Worm (Caenorhabditis elegans) whole organism, early embryonic: ENCODE data around the gene sri-60.

Experiments
- B0310.2 ChIP-seq: sonication (generic microtip); optimal IDR thresholded peaks from 2 replicates; lab custom pipeline; 2016; ENCODE audit warnings: mild to moderate bottlenecking, missing genetic modification characterization, missing compliant biosample characterization
- F13C5.2 ChIP-seq: sonication (generic microtip); optimal IDR thresholded peaks from 2 replicates; lab custom pipeline; 2017; ENCODE audit warnings: mild to moderate bottlenecking, missing genetic modification characterization, inconsistent platforms, missing compliant biosample characterization
- aly-1 ChIP-seq: sonication (generic microtip); optimal IDR thresholded peaks from 2 replicates; lab custom pipeline; 2016; ENCODE audit warnings: missing genetic modification characterization, missing compliant biosample characterization
- ama-1 ChIP-seq: fragments of 150-350 bp; optimal IDR thresholded peaks from 2 replicates; lab custom pipeline; 2014
- ceh-13 ChIP-seq: fragments of 200-800 bp; sonication (Bioruptor generic); optimal IDR thresholded peaks from 2 replicates; lab custom pipeline; 2018; ENCODE audit warnings: mild to moderate bottlenecking, missing genetic modification characterization, missing compliant biosample characterization
- flt-1 ChIP-seq: fragments of 200-800 bp; sonication (Bioruptor generic); IDR thresholded peaks from 2 replicates; pipeline ENCODE4 v1.3.6; 2022; ENCODE audit warnings: missing genetic modification characterization, missing compliant biosample characterization
- hmg-4 ChIP-seq: fragments of 200-800 bp; sonication (Bioruptor generic); optimal IDR thresholded peaks from 2 replicates; lab custom pipeline; 2018; ENCODE audit warnings: mild to moderate bottlenecking, missing genetic modification characterization, missing compliant biosample characterization
- pes-1 ChIP-seq: fragments of 200-800 bp; sonication (Bioruptor generic); IDR thresholded peaks from 2 replicates; pipeline ENCODE4 v1.3.6; 2022; ENCODE audit warnings: missing genetic modification reagents, missing genetic modification characterization, missing compliant biosample characterization
- tbx-11 ChIP-seq: fragments of 200-800 bp; sonication (Bioruptor generic); IDR thresholded peaks from 2 replicates; pipeline ENCODE4 v1.3.6; 2022; ENCODE audit warnings: missing genetic modification characterization, missing compliant biosample characterization

DNA sequence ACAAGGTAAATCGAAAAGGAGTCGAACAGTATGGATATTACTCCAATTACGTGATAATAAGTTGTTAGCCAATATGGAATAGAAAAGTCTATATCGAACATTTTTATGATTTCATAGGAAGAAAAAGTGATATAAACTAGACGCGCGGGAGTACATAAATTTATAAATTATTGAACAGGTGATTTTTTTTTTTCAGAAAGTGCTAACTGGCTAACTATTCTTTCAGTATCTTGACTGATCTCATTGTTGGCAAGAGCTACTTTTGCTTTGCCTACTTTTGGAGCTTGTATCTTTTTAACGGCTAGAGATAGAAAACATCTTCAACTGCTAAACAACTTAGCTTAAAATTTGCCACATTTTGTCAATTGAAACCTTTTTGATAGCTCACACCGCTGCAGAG is at the start of gene sri-60:
- TF ChIP-seq pes-1 (GFP tag; lab: Robert Waterston, UW) (no peak), ama-1 (lab: Kevin White, UChicago) (no peak), flt-1 (GFP tag; lab: Robert Waterston, UW) (no peak), hmg-4 (GFP tag; lab: Kevin White, UChicago) (no peak), tbx-11 (GFP tag; lab: Robert Waterston, UW) (no peak), aly-1 (no peak), ceh-13 (GFP tag; lab: Kevin White, UChicago) (no peak), B0310.2 (tag; lab: Kevin White, UChicago) (no peak), F13C5.2 (tag; lab: Kevin White, UChicago) (no peak)
